Worm (Caenorhabditis elegans) whole organism, midembryonic: ENCODE measurements around the gene popl-1.

ENCODE experiments used
- T22C8.4 ChIP-seq: fragments of 200-800 bp; sonication (Bioruptor generic); IDR thresholded peaks from 2 replicates; pipeline ENCODE4 v1.3.6; 2022; ENCODE audit warnings: missing genetic modification characterization, missing compliant biosample characterization
- cog-1 ChIP-seq: sonication (generic microtip); optimal IDR thresholded peaks from 2 replicates; lab custom pipeline; 2016; ENCODE audit warnings: missing genetic modification characterization, missing compliant biosample characterization
- flt-1 ChIP-seq: fragments of 200-800 bp; sonication (Bioruptor generic); IDR thresholded peaks from 2 replicates; pipeline ENCODE4 v1.3.6; 2022; ENCODE audit warnings: missing genetic modification characterization, missing compliant biosample characterization
- klf-2 ChIP-seq: fragments of 200-800 bp; sonication (Bioruptor generic); conservative IDR thresholded peaks from 2 replicates; pipeline ENCODE4 v1.3.6; 2022; ENCODE audit warnings: missing genetic modification reagents, missing genetic modification characterization, missing compliant biosample characterization
- med-1 ChIP-seq: sonication (generic microtip); optimal IDR thresholded peaks from 2 replicates; lab custom pipeline; 2017; ENCODE audit warnings: missing genetic modification characterization, mild to moderate bottlenecking, missing compliant biosample characterization, antibody characterized with exemption, missing genetic modification reagents; ENCODE audit not compliant: insufficient read depth
- ref-1 ChIP-seq: fragments of 200-800 bp; sonication (Bioruptor generic); conservative IDR thresholded peaks from 2 replicates; pipeline ENCODE4 v1.3.6; 2022; ENCODE audit warnings: missing genetic modification reagents, missing genetic modification characterization, missing compliant biosample characterization
- tab-1 ChIP-seq: fragments of 200-800 bp; sonication (Bioruptor generic); IDR thresholded peaks from 2 replicates; pipeline ENCODE4 v1.3.6; 2022; ENCODE audit warnings: missing genetic modification characterization, missing compliant biosample characterization
- ztf-23 ChIP-seq: fragments of 200-800 bp; sonication (Bioruptor generic); IDR thresholded peaks from 2 replicates; pipeline ENCODE4 v1.3.6; 2022; ENCODE audit warnings: missing genetic modification reagents, missing genetic modification characterization, missing compliant biosample characterization
- ztf-29 ChIP-seq: fragments of 200-800 bp; sonication (Bioruptor generic); IDR thresholded peaks from 2 replicates; pipeline ENCODE4 v1.3.6; 2022; ENCODE audit warnings: missing genetic modification reagents, missing genetic modification characterization, missing compliant biosample characterization

popl-1 gene

DNA sequence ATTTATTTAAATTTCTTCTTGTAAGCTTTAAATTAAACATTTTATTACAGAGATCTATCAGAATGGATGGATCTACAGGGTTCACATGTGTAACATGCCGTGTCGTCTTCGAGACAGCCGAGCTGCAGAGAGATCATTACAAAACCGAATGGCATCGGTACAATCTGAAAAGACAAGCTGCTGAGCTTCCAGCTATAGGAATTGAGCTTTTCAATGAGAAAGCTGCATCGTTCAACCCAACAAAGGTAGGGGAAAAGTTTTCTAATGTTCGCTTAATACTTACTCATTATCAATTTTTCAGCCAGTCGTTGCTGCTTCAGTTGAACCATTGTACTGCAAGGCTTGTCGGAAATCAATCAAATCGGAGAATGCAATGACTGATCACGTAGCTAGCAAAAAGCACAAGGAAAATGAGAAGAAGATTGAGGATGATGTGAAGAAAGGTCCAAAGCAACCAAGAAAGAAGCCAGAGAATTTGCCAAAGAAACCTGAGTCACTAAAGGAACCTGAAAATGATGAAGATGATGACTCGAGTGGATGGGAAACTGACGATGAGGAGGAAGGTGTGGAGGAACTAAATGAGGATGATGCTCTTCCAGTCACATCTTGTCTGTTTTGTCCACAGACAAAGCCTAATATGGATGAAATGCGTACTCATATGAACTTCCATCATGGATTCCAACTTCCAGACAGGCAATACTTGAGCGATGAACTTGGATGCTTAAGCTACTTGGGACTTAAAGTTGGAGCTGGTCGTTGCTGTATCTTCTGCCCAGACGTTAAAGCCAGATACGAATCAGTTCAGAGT is 48.9 kb downstream of the popl-1 start, which contains the start of gene znf-622:
Gene znf-622, plus strand, starts transcription at position 51 of the 808 bp plus-strand sequence.
- TF ChIP-seq ztf-23 (GFP tag; lab: Robert Waterston, UW) (no peak), tab-1 (GFP tag; lab: Robert Waterston, UW) (no peak), ref-1 (no peak), flt-1 (GFP tag; lab: Robert Waterston, UW) (no peak), klf-2 (GFP tag; lab: Robert Waterston, UW) (no peak), T22C8.4 (GFP tag; lab: Robert Waterston, UW) (no peak), cog-1 (tag; lab: Kevin White, UChicago) (no peak), ztf-29 (GFP tag; lab: Robert Waterston, UW) (no peak), med-1 (no peak)

DNA sequence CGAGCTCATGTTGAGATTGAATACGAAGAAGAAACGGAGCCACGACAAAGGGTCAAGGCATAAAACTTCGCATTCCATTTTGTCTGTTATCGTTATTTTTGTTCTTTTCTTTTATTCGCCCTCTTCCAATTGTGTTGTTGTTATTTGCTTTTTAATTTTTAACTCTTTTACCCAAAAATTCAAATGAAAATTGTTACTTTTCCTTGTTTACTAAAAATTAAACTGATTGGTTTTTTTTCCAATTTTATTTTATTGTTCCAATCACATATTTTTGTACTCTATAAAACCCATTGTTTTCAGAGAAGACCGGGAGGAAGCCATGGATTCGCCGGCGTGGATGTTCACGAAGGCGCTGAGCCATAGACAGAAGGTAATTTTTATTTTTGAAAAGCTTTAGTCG is 50.3 kb downstream of the popl-1 start, which contains the start of gene C16A3.5:
Gene C16A3.5, plus strand, starts transcription at position 301 of the 400 bp plus-strand sequence.
- no peak for TF ChIP-seq ztf-23 (GFP tag; lab: Robert Waterston, UW)
- no peak for TF ChIP-seq cog-1 (tag; lab: Kevin White, UChicago)
- TF ChIP-seq klf-2 (GFP tag; lab: Robert Waterston, UW) = no peak
- no peak for TF ChIP-seq med-1
- no peak for TF ChIP-seq tab-1 (GFP tag; lab: Robert Waterston, UW)

DNA sequence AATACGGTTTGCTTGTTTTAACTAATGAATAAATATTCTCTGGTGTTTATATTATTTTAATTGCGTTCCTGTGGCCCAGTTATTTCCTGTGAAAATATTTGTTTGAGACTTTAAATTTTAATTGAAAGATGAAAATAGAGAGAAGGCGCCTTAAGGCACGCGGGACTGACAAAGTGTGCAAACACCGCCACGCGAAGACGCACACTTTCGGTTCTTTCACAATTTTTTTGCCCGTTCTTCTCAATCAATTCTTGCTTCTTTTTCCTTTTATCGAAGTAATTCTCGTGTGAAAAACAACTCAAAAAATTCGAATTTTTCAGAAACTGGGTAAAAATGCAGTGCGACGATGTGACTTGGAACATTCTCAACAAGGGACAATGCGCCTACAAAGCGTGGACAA is 51.6 kb downstream of the popl-1 start, which contains the start of gene C16A3.6:
Gene C16A3.6, plus strand, starts transcription at position 84 of the 400 bp plus-strand sequence.
- TF ChIP-seq med-1 (no peak), flt-1 (GFP tag; lab: Robert Waterston, UW) (peak; percentile 63; the same call in 1 of the 2 replicates)
